Fruit fly (Drosophila melanogaster) S2 (cell line): ENCODE results near the gene CG32373.

Experiments used
- CG8478 ChIP-seq: fragments of >200 bp; optimal IDR thresholded peaks from 2 replicates; lab custom pipeline; 2018
- CTCF ChIP-seq, 2 experiments: fragments of >200 bp; optimal IDR thresholded peaks; 2 replicates each; lab custom pipeline; 2018

CG32373 gene

DNA sequence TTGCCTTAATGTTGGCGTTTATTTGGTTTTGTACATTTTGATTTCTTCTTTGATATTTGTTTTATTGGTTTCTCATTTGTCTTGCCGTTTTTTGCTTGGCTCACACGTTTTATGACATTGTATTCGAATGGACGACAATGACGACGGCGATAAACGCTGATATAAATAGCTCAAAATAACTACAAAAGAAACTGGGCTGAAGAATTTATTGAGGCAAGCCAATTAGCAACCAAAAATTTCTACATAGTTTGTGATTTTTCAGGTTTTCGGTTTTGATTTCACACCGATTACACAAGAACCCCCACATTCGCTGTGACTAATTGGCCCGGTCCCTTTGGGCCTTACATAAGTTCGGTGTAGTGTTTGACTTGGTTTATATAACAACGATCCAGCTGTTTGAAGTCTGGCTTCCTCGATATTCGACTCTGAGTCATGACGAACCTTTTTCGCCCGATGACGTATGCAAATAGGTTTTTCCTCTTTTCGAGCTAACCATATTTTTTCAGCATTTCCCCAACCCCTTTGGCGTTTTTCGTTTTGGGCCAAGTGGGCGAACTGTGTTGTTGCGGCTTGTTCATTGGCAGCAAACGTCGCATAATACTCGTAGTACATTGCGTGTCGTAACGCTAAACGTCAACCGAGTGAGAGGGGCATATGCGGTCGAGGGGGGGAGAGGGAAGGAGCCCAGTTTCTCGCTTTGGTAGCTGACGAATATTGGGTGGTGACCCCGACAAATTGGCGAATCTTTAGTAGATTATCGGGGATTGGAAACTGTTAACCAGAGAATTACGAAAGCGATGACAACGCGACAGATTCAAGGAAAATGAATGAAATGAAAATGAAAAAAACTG is 157.4 kb downstream of the CG32373 start:
- TF ChIP-seq CG8478 (lab: Kevin White, UChicago) = no peak
- no peak for TF ChIP-seq CTCF (optimal IDR thresholded peaks at IDR 0.05; lab: Kevin White, UChicago)
